Worm (Caenorhabditis elegans): ENCODE measurements around the gene slc-17.2.

ce11 chrIII:9346114-9346513 lies 43.8 kb downstream of the slc-17.2 start:
- no peak for TF ChIP-seq aly-1 (tag; optimal IDR thresholded peaks at IDR 0.05)
- no peak for TF ChIP-seq sea-1 (GFP tag; conservative IDR thresholded peaks at IDR 0.05)
